Worm (Caenorhabditis elegans): ENCODE results near the gene skr-8.

DNA sequence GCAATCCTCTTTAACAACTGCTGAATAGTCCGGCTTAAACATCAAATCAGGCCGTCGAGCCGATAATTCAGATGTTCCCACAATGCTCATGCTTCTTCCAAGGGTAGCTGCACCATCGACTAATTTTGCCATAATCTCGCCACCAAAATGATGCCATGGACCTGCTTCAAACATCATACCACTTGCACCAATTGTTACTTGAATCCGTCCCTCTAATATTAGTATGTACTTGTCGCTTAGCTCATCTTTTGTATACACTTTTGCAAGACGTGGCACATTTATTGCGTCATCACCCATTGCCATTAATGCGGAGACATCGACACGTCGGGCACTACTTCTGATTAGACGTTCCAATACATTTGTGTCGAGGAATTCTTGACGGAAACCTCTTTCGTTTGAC, 34.1 kb upstream of the skr-8 start:
- no peak for TF ChIP-seq him-1 (tag; optimal IDR thresholded peaks at IDR 0.05)
- no peak for TF ChIP-seq dao-5 (tag; optimal IDR thresholded peaks at IDR 0.05)
